Fruit fly (Drosophila melanogaster) whole organism, wandering third instar larva: ENCODE data around the gene CG32320.

Experiments
- Abd-B ChIP-seq: fragments of >200 bp; optimal IDR thresholded peaks from 2 replicates; lab custom pipeline; 2017; ENCODE audit warnings: missing biosample characterization, missing genetic modification characterization
- CG32264 ChIP-seq: fragments of 200-800 bp; sonication (Bioruptor generic); optimal IDR thresholded peaks from 2 replicates; lab custom pipeline; 2016; ENCODE audit warnings: missing biosample characterization, missing genetic modification characterization
- CG9705 ChIP-seq: fragments of 200-800 bp; sonication (Bioruptor generic); optimal IDR thresholded peaks from 2 replicates; lab custom pipeline; 2018; ENCODE audit warnings: missing biosample characterization, mild to moderate bottlenecking, missing genetic modification characterization
- CrebA ChIP-seq: fragments of 200-800 bp; sonication (Bioruptor generic); optimal IDR thresholded peaks from 2 replicates; lab custom pipeline; 2016; ENCODE audit warnings: missing biosample characterization, mild to moderate bottlenecking, missing genetic modification characterization, borderline replicate concordance
- Dfd ChIP-seq: fragments of >200 bp; optimal IDR thresholded peaks from 2 replicates; lab custom pipeline; 2017; ENCODE audit warnings: missing biosample characterization, missing genetic modification characterization
- Dif ChIP-seq: fragments of 200-275, 200-300 bp; sonication (Bioruptor generic); optimal IDR thresholded peaks from 2 replicates; lab custom pipeline; 2018; ENCODE audit warnings: missing biosample characterization, missing genetic modification characterization; ENCODE audit not compliant: partially characterized antibody
- GATAd ChIP-seq: sonication (Bioruptor generic); optimal IDR thresholded peaks from 2 replicates; lab custom pipeline; 2016; ENCODE audit warnings: missing biosample characterization, missing genetic modification characterization
- HLH106 ChIP-seq: fragments of 200-800 bp; optimal IDR thresholded peaks from 3 replicates; lab custom pipeline; 2019; ENCODE audit warnings: missing biosample characterization, mild to moderate bottlenecking, missing genetic modification characterization, moderate library complexity
- Hnf4 ChIP-seq: fragments of 200-800 bp; sonication (Bioruptor generic); optimal IDR thresholded peaks from 2 replicates; lab custom pipeline; 2016; ENCODE audit warnings: missing biosample characterization, mild to moderate bottlenecking, missing genetic modification characterization
- Hr78 ChIP-seq: fragments of >200 bp; optimal IDR thresholded peaks from 2 replicates; lab custom pipeline; 2017; ENCODE audit warnings: missing biosample characterization, missing genetic modification characterization
- Hr83 ChIP-seq: fragments of 200-300 bp; sonication (Bioruptor generic); optimal IDR thresholded peaks from 2 replicates; lab custom pipeline; 2016; ENCODE audit warnings: missing biosample characterization, mild to moderate bottlenecking, missing genetic modification characterization, moderate library complexity; ENCODE audit not compliant: poor library complexity, severe bottlenecking
- Jra ChIP-seq: sonication (Bioruptor generic); optimal IDR thresholded peaks from 2 replicates; lab custom pipeline; 2016; ENCODE audit warnings: missing biosample characterization, missing genetic modification characterization
- Mio ChIP-seq: sonication (Bioruptor generic); optimal IDR thresholded peaks from 2 replicates; lab custom pipeline; 2016; ENCODE audit warnings: missing biosample characterization, missing genetic modification characterization
- Myc ChIP-seq: fragments of >200 bp; optimal IDR thresholded peaks from 2 replicates; lab custom pipeline; 2017
- N ChIP-seq: fragments of >200 bp; optimal IDR thresholded peaks from 2 replicates; lab custom pipeline; 2018; ENCODE audit warnings: missing biosample characterization, missing external identifiers, missing genetic modification characterization
- OdsH ChIP-seq: fragments of 200-800 bp; sonication (Bioruptor generic); optimal IDR thresholded peaks from 2 replicates; lab custom pipeline; 2016; ENCODE audit warnings: missing biosample characterization, mild to moderate bottlenecking, missing genetic modification characterization
- Rel ChIP-seq, 2 experiments: fragments of 200-800 bp; sonication (Bioruptor generic) in 1 of 2; optimal IDR thresholded peaks; 2 replicates in 1 of 2; 3 replicates in 1 of 2; lab custom pipeline; 2016 to 2019; ENCODE audit warnings: mild to moderate bottlenecking in 2 of 2, missing biosample characterization in 2 of 2, missing genetic modification characterization in 2 of 2, moderate library complexity in 1 of 2
- Sp1 ChIP-seq: fragments of 200-800 bp; sonication (Bioruptor generic); optimal IDR thresholded peaks from 3 replicates; lab custom pipeline; 2019; ENCODE audit warnings: missing biosample characterization, mild to moderate bottlenecking, missing genetic modification characterization, moderate library complexity
- Vsx2 ChIP-seq: fragments of 200-300, 225-300 bp; sonication (Bioruptor generic); optimal IDR thresholded peaks from 2 replicates; lab custom pipeline; 2018; ENCODE audit warnings: missing biosample characterization, missing genetic modification characterization; ENCODE audit not compliant: partially characterized antibody
- br ChIP-seq: fragments of 200-800 bp; sonication (Bioruptor generic); optimal IDR thresholded peaks from 2 replicates; lab custom pipeline; 2016; ENCODE audit warnings: missing biosample characterization, missing genetic modification characterization
- brk ChIP-seq: fragments of 200-800 bp; sonication (Bioruptor generic); optimal IDR thresholded peaks from 2 replicates; lab custom pipeline; 2016; ENCODE audit warnings: missing biosample characterization, mild to moderate bottlenecking, missing genetic modification characterization
- dl ChIP-seq, 2 experiments: fragments of 175-275, 200-275 bp in 1 of 2; fragments of 200-275 bp in 1 of 2; sonication (Bioruptor generic); optimal IDR thresholded peaks; lab custom pipeline; 2018; ENCODE audit warnings: mild to moderate bottlenecking in 2 of 2, missing biosample characterization in 2 of 2, missing genetic modification characterization in 2 of 2, moderate library complexity in 2 of 2; ENCODE audit not compliant: partially characterized antibody in 2 of 2, insufficient read depth in 1 of 2
- dmrt93B ChIP-seq: fragments of 200-800 bp; sonication (Bioruptor generic); optimal IDR thresholded peaks from 2 replicates; lab custom pipeline; 2018; ENCODE audit warnings: missing biosample characterization, mild to moderate bottlenecking, missing genetic modification characterization
- dsf ChIP-seq: sonication (Bioruptor generic); optimal IDR thresholded peaks from 2 replicates; lab custom pipeline; 2016; ENCODE audit warnings: missing biosample characterization, missing genetic modification characterization, borderline replicate concordance
- ey ChIP-seq: fragments of 200-800 bp; sonication (Bioruptor generic); optimal IDR thresholded peaks from 2 replicates; lab custom pipeline; 2016; ENCODE audit warnings: missing biosample characterization, missing genetic modification characterization
- foxo ChIP-seq, 2 experiments: fragments of 200-800 bp; sonication (Bioruptor generic); optimal IDR thresholded peaks; 2 replicates in 1 of 2; 3 replicates in 1 of 2; lab custom pipeline; 2016 to 2017; ENCODE audit warnings: missing biosample characterization in 2 of 2, missing genetic modification characterization in 2 of 2
- fru ChIP-seq: fragments of 200-800 bp; sonication (Bioruptor generic); optimal IDR thresholded peaks from 3 replicates; lab custom pipeline; 2016; ENCODE audit warnings: missing biosample characterization, mild to moderate bottlenecking, missing genetic modification characterization
- h ChIP-seq: fragments of 200-800 bp; sonication (Bioruptor generic); optimal IDR thresholded peaks from 3 replicates; lab custom pipeline; 2016; ENCODE audit warnings: missing biosample characterization, mild to moderate bottlenecking, missing genetic modification characterization
- jim ChIP-seq: fragments of 175-275, 200-325 bp; sonication (Bioruptor generic); optimal IDR thresholded peaks from 2 replicates; lab custom pipeline; 2016; ENCODE audit warnings: missing biosample characterization, mild to moderate bottlenecking, missing genetic modification characterization
- lola ChIP-seq: fragments of >200 bp; optimal IDR thresholded peaks from 2 replicates; lab custom pipeline; 2017; ENCODE audit warnings: missing biosample characterization, missing genetic modification characterization
- pan ChIP-seq: fragments of >200 bp; optimal IDR thresholded peaks from 2 replicates; lab custom pipeline; 2017
- psq ChIP-seq: fragments of 200-800 bp; sonication (Bioruptor generic); optimal IDR thresholded peaks from 3 replicates; lab custom pipeline; 2017; ENCODE audit warnings: missing biosample characterization, mild to moderate bottlenecking, missing genetic modification characterization, moderate library complexity
- rgr ChIP-seq: fragments of 200-800 bp; sonication (Bioruptor generic); optimal IDR thresholded peaks from 3 replicates; lab custom pipeline; 2016; ENCODE audit warnings: missing biosample characterization, mild to moderate bottlenecking, missing genetic modification characterization
- sage ChIP-seq: fragments of 200-800 bp; sonication (Bioruptor generic); optimal IDR thresholded peaks from 2 replicates; lab custom pipeline; 2016; ENCODE audit warnings: missing biosample characterization, mild to moderate bottlenecking, missing genetic modification characterization
- sv ChIP-seq: fragments of 200-800 bp; sonication (Bioruptor generic); optimal IDR thresholded peaks from 3 replicates; lab custom pipeline; 2016; ENCODE audit warnings: missing biosample characterization, missing genetic modification characterization
- tai ChIP-seq: sonication (Bioruptor generic); optimal IDR thresholded peaks from 2 replicates; lab custom pipeline; 2016; ENCODE audit warnings: missing biosample characterization, missing genetic modification characterization
- usp ChIP-seq: fragments of >200 bp; optimal IDR thresholded peaks from 2 replicates; lab custom pipeline; 2017; ENCODE audit warnings: missing biosample characterization, missing genetic modification characterization
- woc ChIP-seq: sonication (Bioruptor generic); optimal IDR thresholded peaks from 2 replicates; lab custom pipeline; 2016; ENCODE audit warnings: missing biosample characterization, mild to moderate bottlenecking, missing genetic modification characterization

The CG32320 gene

dm6 chr3L:1379741-1380465 is 18.5 kb upstream of the CG32320 start:
- no peak for TF ChIP-seq Rel (GFP tag; optimal IDR thresholded peaks at IDR 0.05; lab: Kevin White, UChicago)
- TF ChIP-seq Rel (tag; optimal IDR thresholded peaks at IDR 0.05; lab: Kevin White, UChicago), result no peak
- TF ChIP-seq CrebA (GFP tag; lab: Kevin White, UChicago), result peak; percentile 63
- TF ChIP-seq Hnf4 (GFP tag; lab: Kevin White, UChicago), result no peak
- no peak for TF ChIP-seq h (GFP tag; lab: Kevin White, UChicago)
- TF ChIP-seq pan (lab: Kevin White, UChicago), result no peak
- TF ChIP-seq, all 38 proteins: peak for 1

- TF ChIP-seq N (GFP tag; lab: Kevin White, UChicago) (no peak), foxo (GFP tag; optimal IDR thresholded peaks at IDR 0.05; lab: Kevin White, UChicago) (no peak), tai (GFP tag; lab: Kevin White, UChicago) (no peak), Hr83 (GFP tag; lab: Kevin White, UChicago) (no peak), brk (GFP tag; lab: Kevin White, UChicago) (no peak), dmrt93B (GFP tag; lab: Kevin White, UChicago) (no peak), Myc (no peak), lola (no peak), Abd-B (GFP tag; lab: Kevin White, UChicago) (no peak), Hr78 (GFP tag; lab: Kevin White, UChicago) (no peak)
These were observed 17.4 kb upstream of the CG32320 start for dm6 chr3L:1380959-1381358.

DNA sequence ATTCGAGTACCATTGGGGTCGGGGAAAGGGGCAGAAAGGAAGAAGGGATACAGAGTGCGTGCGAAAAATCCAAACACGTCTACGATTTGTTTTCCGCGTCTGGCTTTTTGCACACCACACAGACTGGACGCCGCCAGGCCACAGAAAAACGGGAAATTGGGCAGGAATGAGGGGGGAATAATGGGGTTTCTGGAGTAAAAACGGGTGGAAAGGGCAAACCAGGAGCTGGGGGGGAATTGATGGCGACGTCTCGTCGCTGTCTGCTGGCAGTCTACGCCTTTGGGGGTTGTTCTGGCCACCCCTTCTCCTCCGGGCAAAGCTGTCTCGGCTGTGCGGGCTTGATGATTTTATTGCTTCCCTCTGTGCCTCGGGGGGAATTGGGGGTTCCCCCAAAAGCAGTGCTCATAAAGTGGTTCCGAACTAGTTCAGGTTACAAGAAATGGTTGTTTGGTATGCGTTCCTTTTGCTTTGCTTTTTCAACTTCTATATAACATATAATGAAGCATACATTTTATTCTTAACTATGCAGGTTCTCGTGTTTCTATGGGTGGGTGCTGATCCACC is 12.6 kb upstream of the CG32320 start:
- TF ChIP-seq dl (GFP tag; optimal IDR thresholded peaks at IDR 0.05; lab: Kevin White, UChicago; ENCODE audit: insufficient read depth in 1 of 2, partially characterized antibody in 2 of 2) (no peak), Dfd (GFP tag; lab: Kevin White, UChicago) (no peak)

DNA sequence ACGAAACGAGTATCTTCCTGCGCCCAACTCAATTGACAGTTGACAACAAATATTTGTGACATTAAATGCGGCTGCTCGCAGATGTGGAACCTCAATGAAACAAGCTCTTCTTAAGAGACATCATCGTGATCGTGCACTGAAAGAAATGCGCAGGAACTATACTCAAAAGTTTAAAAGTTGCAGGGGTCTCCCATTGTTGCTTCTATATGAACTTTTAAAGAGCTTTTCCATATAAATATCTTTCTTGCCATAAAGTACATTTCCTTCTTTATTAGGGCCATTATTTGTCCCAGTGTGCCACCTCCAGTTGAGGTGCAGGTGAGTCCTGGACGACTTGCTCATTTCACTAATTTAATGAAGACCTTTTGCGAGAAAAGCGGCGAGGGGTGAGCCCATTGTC is 10.3 kb upstream of the CG32320 start:
- peak; percentile 72 for TF ChIP-seq Hnf4 (GFP tag; lab: Kevin White, UChicago)
- TF ChIP-seq woc (GFP tag; lab: Kevin White, UChicago), result peak; percentile 47
- TF ChIP-seq jim (GFP tag; lab: Kevin White, UChicago), result no peak
- TF ChIP-seq lola, result no peak
- TF ChIP-seq HLH106 (tag; lab: Kevin White, UChicago), result peak; percentile 76
- TF ChIP-seq Mio (GFP tag; lab: Kevin White, UChicago), result no peak
- peak; percentile 32 for TF ChIP-seq Jra (GFP tag; lab: Kevin White, UChicago)
- no peak for TF ChIP-seq sv (GFP tag; lab: Kevin White, UChicago)
- TF ChIP-seq Myc, result no peak
- no peak for TF ChIP-seq usp (GFP tag; lab: Kevin White, UChicago)
- peak; percentile 66 for TF ChIP-seq brk (GFP tag; lab: Kevin White, UChicago)
- peak; percentile 36 for TF ChIP-seq CG9705
- no peak for TF ChIP-seq dl (GFP tag; optimal IDR thresholded peaks at IDR 0.05; lab: Kevin White, UChicago; ENCODE audit: insufficient read depth in 1 of 2, partially characterized antibody in 2 of 2)
- TF ChIP-seq dsf, result no peak
- no peak for TF ChIP-seq Rel (GFP tag; optimal IDR thresholded peaks at IDR 0.05; lab: Kevin White, UChicago)
- TF ChIP-seq Rel (tag; optimal IDR thresholded peaks at IDR 0.05; lab: Kevin White, UChicago), result peak; percentile 3
- TF ChIP-seq CrebA (GFP tag; lab: Kevin White, UChicago), result no peak
- peak in 1 of 2 experiments; percentile 75 for TF ChIP-seq foxo (GFP tag; optimal IDR thresholded peaks at IDR 0.05; lab: Kevin White, UChicago)
- TF ChIP-seq tai (GFP tag; lab: Kevin White, UChicago), result peak; percentile 56
- TF ChIP-seq pan (lab: Kevin White, UChicago), result no peak
- no peak for TF ChIP-seq N (GFP tag; lab: Kevin White, UChicago)
- TF ChIP-seq Hr83 (GFP tag; lab: Kevin White, UChicago), result no peak
- TF ChIP-seq ey (GFP tag; lab: Kevin White, UChicago), result peak; percentile 84
- peak; percentile 78 for TF ChIP-seq rgr (GFP tag; lab: Kevin White, UChicago)
- TF ChIP-seq Vsx2 (GFP tag; lab: Kevin White, UChicago), result no peak
- no peak for TF ChIP-seq sage (GFP tag; lab: Kevin White, UChicago)
- peak; percentile 3 for TF ChIP-seq dmrt93B (GFP tag; lab: Kevin White, UChicago)
- TF ChIP-seq CG32264 (GFP tag; lab: Kevin White, UChicago), result peak; percentile 14
- no peak for TF ChIP-seq Hr78 (GFP tag; lab: Kevin White, UChicago)
- peak; percentile 73 for TF ChIP-seq Sp1 (GFP tag; lab: Kevin White, UChicago)
- TF ChIP-seq psq (GFP tag; lab: Kevin White, UChicago), result peak; percentile 57
- TF ChIP-seq GATAd (GFP tag; lab: Kevin White, UChicago), result no peak
- TF ChIP-seq Abd-B (GFP tag; lab: Kevin White, UChicago), result no peak
- peak; percentile 73 for TF ChIP-seq h (GFP tag; lab: Kevin White, UChicago)
- TF ChIP-seq OdsH (GFP tag; lab: Kevin White, UChicago), result peak; percentile 79
- TF ChIP-seq br, result peak; percentile 83
- TF ChIP-seq fru (GFP tag; lab: Kevin White, UChicago), result peak; percentile 77
- no peak for TF ChIP-seq Dif
- TF ChIP-seq Dfd (GFP tag; lab: Kevin White, UChicago), result no peak
